Worm (Caenorhabditis elegans): ENCODE data around the gene ZK757.2.

DNA sequence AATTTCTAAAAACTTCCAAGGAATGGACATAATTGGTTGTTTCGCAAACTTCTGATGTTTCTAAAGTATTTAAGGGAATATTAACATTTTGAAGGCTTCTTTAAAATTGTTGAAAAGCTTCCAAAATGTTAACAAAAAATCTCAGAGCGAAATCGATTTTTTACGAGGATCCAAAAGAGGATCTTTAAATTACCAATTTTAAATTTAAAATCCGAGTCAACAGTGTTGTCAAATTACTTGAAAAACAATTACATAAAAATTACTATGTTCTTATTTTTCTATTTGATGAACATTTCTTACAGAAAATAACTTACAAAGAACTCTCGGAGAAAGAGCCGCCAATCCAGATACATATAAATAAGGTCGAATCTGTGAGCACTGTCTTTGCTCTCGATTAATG, 1.8 kb downstream of the ZK757.2 start, which contains the start of gene ZK757.10:
- TF ChIP-seq ztf-29 (GFP tag; IDR thresholded peaks at IDR 0.05) (no peak), med-1 (GFP tag; optimal IDR thresholded peaks at IDR 0.05; ENCODE audit: insufficient read depth) (no peak), ref-1 (GFP tag; conservative IDR thresholded peaks at IDR 0.05) (no peak), klf-2 (GFP tag; conservative IDR thresholded peaks at IDR 0.05) (no peak), cog-1 (tag; optimal IDR thresholded peaks at IDR 0.05) (no peak)

Measured in whole organism, midembryonic.